Worm (Caenorhabditis elegans): Measurements from ENCODE around the gene sti-1.

The sti-1 gene

DNA sequence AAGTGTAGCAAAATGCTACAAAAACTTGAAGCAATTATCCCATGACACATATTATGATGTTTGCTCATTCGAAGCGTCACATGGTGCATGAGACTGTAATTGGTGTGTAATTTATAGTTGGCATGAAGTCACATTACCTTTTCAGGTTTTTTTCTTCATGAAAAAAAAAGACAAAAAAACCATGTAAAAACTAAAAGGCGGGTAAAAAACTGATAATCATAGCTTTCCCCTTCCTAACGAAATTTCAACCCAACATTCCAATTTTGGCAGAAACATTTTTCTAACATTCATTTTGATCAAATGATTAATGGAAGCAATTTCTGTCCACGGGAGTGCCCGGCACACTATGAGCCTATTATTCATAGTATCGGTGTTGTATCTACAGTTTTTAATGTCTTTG, 25.3 kb upstream of the sti-1 start, which contains the start of gene sri-4:
Gene sri-4, plus strand, starts transcription at position 301 of the 400 bp plus-strand sequence.
- TF ChIP-seq mep-1 (tag; optimal IDR thresholded peaks at IDR 0.05) (no peak), sup-37 (GFP tag; optimal IDR thresholded peaks at IDR 0.05) (no peak), lin-35 (GFP tag; optimal IDR thresholded peaks at IDR 0.05) (no peak), aly-2 (tag; optimal IDR thresholded peaks at IDR 0.05) (no peak), ets-5 (GFP tag; IDR thresholded peaks at IDR 0.05) (no peak), lsy-2 (tag; optimal IDR thresholded peaks at IDR 0.05) (no peak), ceh-82 (tag; optimal IDR thresholded peaks at IDR 0.05) (no peak), ces-1 (GFP tag; optimal IDR thresholded peaks at IDR 0.05) (no peak), zip-4 (GFP tag; optimal IDR thresholded peaks at IDR 0.05) (no peak), isw-1 (GFP tag; IDR thresholded peaks at IDR 0.05) (no peak), blmp-1 (tag; optimal IDR thresholded peaks at IDR 0.05) (no peak), fkh-4 (tag; optimal IDR thresholded peaks at IDR 0.05; ENCODE audit: borderline replicate concordance) (no peak), lir-3 (tag; optimal IDR thresholded peaks at IDR 0.05; ENCODE audit: poor library complexity) (no peak), skn-1 (tag; optimal IDR thresholded peaks at IDR 0.05) (no peak)

DNA sequence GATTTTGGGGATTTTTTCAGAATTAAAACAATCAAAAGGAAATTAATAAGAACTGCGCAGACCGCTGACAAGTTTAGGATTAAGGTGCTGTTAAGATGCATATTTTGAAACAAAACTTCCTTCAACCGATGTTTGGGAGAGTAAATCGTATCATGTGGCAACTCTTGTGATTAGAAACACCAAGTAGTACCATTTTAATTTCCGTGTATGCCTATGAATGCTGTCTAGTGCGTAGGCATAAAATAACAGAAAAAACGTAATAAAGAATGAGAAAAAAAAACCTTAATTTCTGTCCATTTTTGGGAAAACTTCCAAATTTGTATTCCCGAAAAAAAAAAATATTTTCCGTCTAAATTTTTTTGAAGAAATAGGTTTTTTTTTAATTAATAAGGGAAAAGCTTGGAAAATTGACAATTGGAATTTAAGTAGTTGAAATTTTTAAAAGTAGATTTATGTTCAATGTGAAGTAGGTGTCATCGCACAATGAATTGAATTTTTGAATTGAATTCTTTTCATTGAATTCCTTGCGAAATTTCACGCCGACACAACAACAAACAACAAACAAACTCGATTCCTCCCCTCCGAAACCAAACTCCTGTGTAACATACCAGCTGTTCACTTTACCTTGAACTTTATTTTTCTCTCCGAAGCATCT, 20.5 kb upstream of the sti-1 start, which contains the start of the genes str-262 and srp-1:
Gene str-262, minus strand, starts transcription at position 101 of the 655 bp plus-strand sequence.
Gene srp-1, plus strand, starts transcription at position 605 of the 655 bp plus-strand sequence.
- TF ChIP-seq nhr-237 (tag; optimal IDR thresholded peaks at IDR 0.05) (no peak), nhr-77 (tag; optimal IDR thresholded peaks at IDR 0.05) (no peak), C16A3.4 (tag; optimal IDR thresholded peaks at IDR 0.05) (no peak), lsy-2 (tag; optimal IDR thresholded peaks at IDR 0.05) (no peak), ceh-90 (tag; optimal IDR thresholded peaks at IDR 0.05) (no peak), mdl-1 (tag; optimal IDR thresholded peaks at IDR 0.05) (no peak), fkh-4 (tag; optimal IDR thresholded peaks at IDR 0.05; ENCODE audit: borderline replicate concordance) (no peak)

DNA sequence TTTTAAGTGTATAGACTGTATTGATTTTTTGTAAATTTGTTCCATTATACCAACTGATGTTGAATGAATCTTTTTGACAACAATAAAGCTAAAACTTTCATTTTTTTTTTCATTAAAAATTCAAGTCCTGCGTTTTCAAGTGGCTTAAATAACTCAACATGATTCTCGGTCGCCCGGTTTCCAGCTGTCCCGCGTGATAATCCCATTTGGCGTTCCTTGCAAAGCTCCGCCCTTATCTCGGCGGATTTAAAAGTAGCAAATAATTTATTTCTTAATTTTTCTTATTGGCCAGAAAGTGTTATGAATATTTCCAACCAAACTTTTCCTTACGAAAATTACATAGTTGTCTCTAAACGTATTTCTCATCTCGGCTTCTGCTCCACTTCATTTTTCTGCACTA, 17.1 kb upstream of the sti-1 start, which contains the start of gene str-20:
Gene str-20, plus strand, starts transcription at position 301 of the 400 bp plus-strand sequence.
- TF ChIP-seq tbx-2 (tag; optimal IDR thresholded peaks at IDR 0.05) (no peak), aly-2 (tag; optimal IDR thresholded peaks at IDR 0.05) (no peak), unc-130 (tag; optimal IDR thresholded peaks at IDR 0.05) (no peak), mdl-1 (tag; optimal IDR thresholded peaks at IDR 0.05) (no peak), pax-3 (tag; optimal IDR thresholded peaks at IDR 0.05) (no peak), ama-1 (optimal IDR thresholded peaks at IDR 0.05) (no peak), ceh-88 (GFP tag; IDR thresholded peaks at IDR 0.05) (no peak), zag-1 (tag; optimal IDR thresholded peaks at IDR 0.05) (no peak), pag-3 (tag; optimal IDR thresholded peaks at IDR 0.05; ENCODE audit: borderline replicate concordance, insufficient read depth) (no peak), unc-86 (tag; optimal IDR thresholded peaks at IDR 0.05) (no peak), hlh-4 (tag; optimal IDR thresholded peaks at IDR 0.05) (no peak), ces-1 (GFP tag; optimal IDR thresholded peaks at IDR 0.05) (no peak), lin-35 (GFP tag; optimal IDR thresholded peaks at IDR 0.05) (no peak), sup-37 (GFP tag; optimal IDR thresholded peaks at IDR 0.05) (no peak), ets-5 (GFP tag; IDR thresholded peaks at IDR 0.05) (no peak), lir-3 (tag; optimal IDR thresholded peaks at IDR 0.05; ENCODE audit: poor library complexity) (no peak), irx-1 (tag; optimal IDR thresholded peaks at IDR 0.05) (no peak), elt-2 (tag; optimal IDR thresholded peaks at IDR 0.05) (no peak), fkh-10 (GFP tag; optimal IDR thresholded peaks at IDR 0.05) (no peak)

DNA sequence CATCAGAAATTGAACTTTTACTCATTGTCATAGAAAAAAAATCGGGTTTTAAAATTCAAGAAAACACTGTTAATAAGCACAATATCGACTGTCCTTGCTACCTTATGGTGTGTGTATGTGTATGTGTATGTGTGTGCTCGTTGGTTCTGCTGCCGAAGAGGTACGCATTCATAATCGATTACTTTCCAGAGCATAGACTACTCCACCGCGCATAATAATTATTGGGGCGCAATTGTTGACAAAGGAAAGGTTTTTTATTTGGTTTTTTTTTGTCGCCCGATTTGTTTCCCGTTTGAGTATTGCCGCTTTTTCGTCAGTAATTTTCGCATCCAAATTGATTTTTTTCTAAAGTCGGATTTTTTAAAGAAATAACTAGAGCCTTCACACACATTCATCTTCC, 12.1 kb upstream of the sti-1 start, which contains the start of gene C05E4.15:
Gene C05E4.15, minus strand, starts transcription at position 101 of the 400 bp plus-strand sequence.
- no peak for TF ChIP-seq nhr-71 (tag; optimal IDR thresholded peaks at IDR 0.05)
- no peak for TF ChIP-seq aha-1 (tag; optimal IDR thresholded peaks at IDR 0.05)
- TF ChIP-seq elt-3 (tag; optimal IDR thresholded peaks at IDR 0.05) = no peak
- TF ChIP-seq C34B4.2 (tag; optimal IDR thresholded peaks at IDR 0.05) = no peak
